Fruit fly (Drosophila melanogaster): Measurements from ENCODE around the gene CG13722.

CG13722 gene

DNA sequence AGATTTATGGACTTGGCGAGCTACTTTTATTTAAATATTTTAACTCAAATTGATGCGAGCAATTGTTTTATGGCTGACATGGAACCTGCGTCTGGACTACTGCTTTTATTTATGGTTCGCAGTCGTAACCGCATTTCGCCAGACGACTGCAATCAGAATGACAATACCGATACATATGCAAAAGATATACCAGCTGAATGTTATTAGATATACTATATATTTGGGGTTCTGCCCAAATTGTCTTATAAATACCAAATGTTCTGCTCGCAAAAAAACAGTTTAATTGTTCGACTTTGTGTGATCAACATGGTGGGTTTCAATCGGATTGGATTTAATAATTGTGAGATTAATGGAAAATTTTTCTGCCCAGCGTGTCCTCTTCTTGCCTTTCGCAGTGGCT, 21.1 kb downstream of the CG13722 start, which contains the start of gene CG32249:
Gene CG32249, plus strand, starts transcription at position 301 of the 400 bp plus-strand sequence.
- TF ChIP-seq CG16779 (GFP tag; IDR thresholded peaks at IDR 0.05) (no peak), shn (GFP tag; optimal IDR thresholded peaks at IDR 0.05) (no peak), bbx (GFP tag; IDR thresholded peaks at IDR 0.05; ENCODE audit: partially characterized antibody) (no peak), ham (GFP tag; IDR thresholded peaks at IDR 0.05) (no peak), Hand (GFP tag; optimal IDR thresholded peaks at IDR 0.05) (no peak), pum (GFP tag; optimal IDR thresholded peaks at IDR 0.05) (no peak), CG7928 (GFP tag; optimal IDR thresholded peaks at IDR 0.05) (no peak), CG31441 (GFP tag; IDR thresholded peaks at IDR 0.05) (no peak), CG13123 (GFP tag; optimal IDR thresholded peaks at IDR 0.05) (no peak), Aef1 (GFP tag; IDR thresholded peaks at IDR 0.05) (no peak), Sin3A (optimal IDR thresholded peaks at IDR 0.05) (no peak)

DNA sequence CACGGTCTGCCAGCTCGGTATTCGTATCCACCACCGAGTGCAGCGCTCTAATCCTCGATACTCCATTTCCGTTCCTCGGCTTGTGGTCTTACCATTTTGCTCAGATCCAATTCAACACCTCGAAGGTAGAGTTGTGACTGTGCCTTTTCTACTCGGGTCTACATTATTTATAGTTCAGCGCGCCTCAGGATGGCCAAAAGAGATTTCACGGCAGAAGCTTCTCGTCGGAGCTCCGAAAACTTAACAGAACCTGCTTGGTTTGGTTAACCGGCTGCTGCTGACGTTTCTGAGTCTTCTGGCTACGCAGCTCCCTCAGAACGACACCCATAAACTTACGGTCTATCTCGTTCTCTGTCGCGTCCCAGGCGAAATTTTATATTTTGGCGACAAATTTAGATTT, 24.2 kb downstream of the CG13722 start, which contains the start of gene CG32241:
Gene CG32241, minus strand, starts transcription at position 101 of the 400 bp plus-strand sequence.
- TF ChIP-seq CG11695 (GFP tag; IDR thresholded peaks at IDR 0.05) = no peak
- no peak for TF ChIP-seq CG3847 (GFP tag; IDR thresholded peaks at IDR 0.05)

DNA sequence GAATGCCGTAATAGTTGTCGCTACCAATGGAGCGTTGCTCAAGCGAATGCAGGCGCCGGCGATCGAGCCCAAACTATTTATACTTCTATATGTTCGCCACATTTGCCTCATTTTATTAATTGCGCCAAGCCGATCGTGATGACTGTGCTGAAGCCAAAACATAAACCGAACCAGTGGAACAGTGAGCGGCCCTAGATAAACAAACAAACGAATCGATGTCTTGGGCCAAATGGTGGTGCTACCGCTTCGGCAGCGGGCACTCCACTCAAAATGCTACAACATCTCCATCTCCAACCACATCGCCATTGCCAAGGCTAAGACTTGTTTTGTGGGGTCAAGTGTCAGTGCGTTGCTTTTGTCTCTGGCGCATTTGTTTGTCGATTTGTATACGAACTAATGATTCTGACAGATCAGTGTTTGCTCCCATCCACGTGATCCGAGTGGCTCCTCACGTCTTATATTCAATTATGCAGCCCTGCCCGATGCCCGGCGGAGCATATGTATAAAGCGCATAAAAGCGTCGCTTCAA, 26.9 kb downstream of the CG13722 start, which contains the start of gene CG15024:
Gene CG15024, minus strand, starts transcription at position 51 of the 529 bp plus-strand sequence.
- TF ChIP-seq CG10462 (GFP tag; optimal IDR thresholded peaks at IDR 0.05) (no peak), Mad (GFP tag; optimal IDR thresholded peaks at IDR 0.05) (no peak), caup (GFP tag; optimal IDR thresholded peaks at IDR 0.05; ENCODE audit: severe bottlenecking) (no peak), Awh (GFP tag; IDR thresholded peaks at IDR 0.05) (0 out of 2 replicates have a peak, but pooled peaks have one; percentile 7), Hr78 (GFP tag; optimal IDR thresholded peaks at IDR 0.05) (peak in 1 of 2 experiments; percentile 78), CG8290 (GFP tag; optimal IDR thresholded peaks at IDR 0.05) (no peak), CG8290 (tag; optimal IDR thresholded peaks at IDR 0.05) (peak in 1 of 2 experiments; percentile 24), pros (GFP tag; optimal IDR thresholded peaks at IDR 0.05) (peak; percentile 83), lmd (GFP tag; IDR thresholded peaks at IDR 0.05) (no peak), chinmo (GFP tag; IDR thresholded peaks at IDR 0.05; ENCODE audit: partially characterized antibody) (peak; percentile 92; the same call in 2 of the 4 replicates), CG5953 (GFP tag; IDR thresholded peaks at IDR 0.05) (no peak), CG11723 (GFP tag; optimal IDR thresholded peaks at IDR 0.05) (no peak), Adf1 (GFP tag; IDR thresholded peaks at IDR 0.05) (no peak), tx (GFP tag; optimal IDR thresholded peaks at IDR 0.05) (no peak), fd64A (GFP tag; optimal IDR thresholded peaks at IDR 0.05) (no peak), CG2678 (tag; optimal IDR thresholded peaks at IDR 0.05) (no peak), Myb (GFP tag; optimal IDR thresholded peaks at IDR 0.05) (no peak), CG12769 (tag; optimal IDR thresholded peaks at IDR 0.05) (peak; percentile 1), sens (GFP tag) (peak; percentile 38), mirr (GFP tag; optimal IDR thresholded peaks at IDR 0.05) (peak; percentile 6)

DNA sequence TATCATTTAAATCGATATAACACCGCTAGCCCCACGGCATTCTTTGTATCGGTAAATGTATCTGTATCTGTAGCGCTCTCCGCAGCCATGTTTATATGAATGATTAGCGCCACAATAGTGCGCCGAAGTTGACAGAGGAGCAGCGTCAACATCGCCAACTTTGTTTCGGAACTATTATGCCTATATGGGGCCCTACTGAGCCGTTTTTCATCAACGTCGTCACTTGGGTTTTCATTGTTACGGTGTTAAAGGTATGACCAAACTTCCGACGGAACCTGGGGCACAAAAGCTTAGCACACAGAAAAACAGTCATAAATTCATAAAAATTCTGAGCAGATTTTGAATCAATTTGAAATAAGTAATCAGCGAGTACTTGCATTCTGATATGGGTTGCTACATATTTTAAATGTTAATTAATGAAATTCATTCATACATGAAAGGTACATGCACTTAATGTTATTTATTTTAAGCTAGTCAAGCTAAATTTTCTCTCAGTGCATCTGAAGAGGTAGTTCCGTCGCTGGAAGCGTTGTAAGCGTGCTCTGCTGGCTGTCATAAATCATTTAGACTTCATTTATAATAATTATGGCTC, 29.2 kb downstream of the CG13722 start, which contains the start of gene CG15023:
Gene CG15023, minus strand, starts transcription at position 51 of the 592 bp plus-strand sequence.
- TF ChIP-seq CG9817 (tag; optimal IDR thresholded peaks at IDR 0.05) = peak; percentile 20
- no peak for TF ChIP-seq fd64A (GFP tag; optimal IDR thresholded peaks at IDR 0.05)
- peak; percentile 42; the same call in 1 of the 2 replicates for TF ChIP-seq lmd (GFP tag; IDR thresholded peaks at IDR 0.05)
- no peak for TF ChIP-seq CG15696 (tag; optimal IDR thresholded peaks at IDR 0.05)
- peak in 1 of 2 experiments; percentile 7 for TF ChIP-seq bsh (GFP tag; optimal IDR thresholded peaks at IDR 0.05)
- TF ChIP-seq CG13296 (GFP tag; optimal IDR thresholded peaks at IDR 0.05) = peak; percentile 61
- TF ChIP-seq Rfx (GFP tag; IDR thresholded peaks at IDR 0.05) = peak; percentile 43
- TF ChIP-seq tgo (GFP tag; IDR thresholded peaks at IDR 0.05) = peak; percentile 55; the same call in 2 of the 3 replicates
- no peak for TF ChIP-seq Hr3 (GFP tag; optimal IDR thresholded peaks at IDR 0.05)
- TF ChIP-seq CG7928 (GFP tag; optimal IDR thresholded peaks at IDR 0.05) = no peak
- TF ChIP-seq Ptx1 (GFP tag; IDR thresholded peaks at IDR 0.05) = peak; percentile 46
- TF ChIP-seq sens-2 (GFP tag; IDR thresholded peaks at IDR 0.05) = no peak
- peak; percentile 30 for TF ChIP-seq PHDP (tag; optimal IDR thresholded peaks at IDR 0.05)
- no peak for TF ChIP-seq jumu (GFP tag; optimal IDR thresholded peaks at IDR 0.05)
- TF ChIP-seq nmo (GFP tag; optimal IDR thresholded peaks at IDR 0.05) = peak; percentile 11
- TF ChIP-seq ssp (GFP tag; IDR thresholded peaks at IDR 0.05) = peak; percentile 24; the same call in 1 of the 2 replicates
- TF ChIP-seq D19A (tag; optimal IDR thresholded peaks at IDR 0.05) = no peak
